Worm (Caenorhabditis elegans) whole organism, L2 larva: ENCODE data around the gene K12H6.10.

ENCODE experiments used
- C34F6.9 ChIP-seq: fragments of 150-350 bp; optimal IDR thresholded peaks from 2 replicates; lab custom pipeline; 2014; ENCODE audit warnings: missing biosample characterization, missing genetic modification characterization
- F13H6.1 ChIP-seq: sonication (generic microtip); optimal IDR thresholded peaks from 2 replicates; lab custom pipeline; 2016; ENCODE audit warnings: missing genetic modification characterization, missing compliant biosample characterization
- R02D3.7 ChIP-seq: fragments of 150-350 bp; optimal IDR thresholded peaks from 2 replicates; lab custom pipeline; 2014; ENCODE audit warnings: missing biosample characterization, missing genetic modification characterization
- Y55F3AM.14 ChIP-seq: fragments of 200-800 bp; sonication (Bioruptor generic); optimal IDR thresholded peaks from 2 replicates; lab custom pipeline; 2018; ENCODE audit warnings: mild to moderate bottlenecking, missing genetic modification characterization, missing compliant biosample characterization
- ZK546.5 ChIP-seq: sonication (generic microtip); optimal IDR thresholded peaks from 2 replicates; lab custom pipeline; 2017; ENCODE audit warnings: missing biosample characterization, missing genetic modification characterization
- alr-1 ChIP-seq: fragments of 150-350 bp; optimal IDR thresholded peaks from 2 replicates; lab custom pipeline; 2014; ENCODE audit warnings: missing biosample characterization, missing genetic modification characterization
- aly-2 ChIP-seq: fragments of 150-350 bp; optimal IDR thresholded peaks from 2 replicates; lab custom pipeline; 2014; ENCODE audit warnings: missing biosample characterization, missing genetic modification characterization
- ama-1 ChIP-seq: fragments of 150-350 bp; optimal IDR thresholded peaks from 2 replicates; lab custom pipeline; 2018; ENCODE audit warnings: inconsistent platforms
- blmp-1 ChIP-seq: sonication (generic microtip); optimal IDR thresholded peaks from 2 replicates; lab custom pipeline; 2017; ENCODE audit warnings: missing genetic modification characterization, mild to moderate bottlenecking, missing compliant biosample characterization, antibody characterized with exemption, moderate library complexity; ENCODE audit not compliant: insufficient read depth
- ceh-16 ChIP-seq: fragments of 150-350 bp; optimal IDR thresholded peaks from 2 replicates; lab custom pipeline; 2014; ENCODE audit warnings: missing biosample characterization, missing genetic modification characterization
- ceh-82 ChIP-seq: fragments of 150-350 bp; optimal IDR thresholded peaks from 2 replicates; lab custom pipeline; 2014; ENCODE audit warnings: missing biosample characterization, missing genetic modification characterization
- crh-2 ChIP-seq: sonication (generic microtip); optimal IDR thresholded peaks from 2 replicates; lab custom pipeline; 2017; ENCODE audit warnings: missing biosample characterization, missing genetic modification characterization
- dmd-4 ChIP-seq: sonication (generic microtip); optimal IDR thresholded peaks from 2 replicates; lab custom pipeline; 2017; ENCODE audit warnings: missing biosample characterization, missing genetic modification characterization
- egl-27 ChIP-seq: sonication (generic microtip); optimal IDR thresholded peaks from 3 replicates; lab custom pipeline; 2017; ENCODE audit warnings: missing biosample characterization, missing genetic modification reagents, missing genetic modification characterization
- elt-1 ChIP-seq: fragments of 150-350 bp; optimal IDR thresholded peaks from 2 replicates; lab custom pipeline; 2014; ENCODE audit warnings: missing biosample characterization, missing genetic modification characterization
- elt-3 ChIP-seq: sonication (generic microtip); optimal IDR thresholded peaks from 2 replicates; lab custom pipeline; 2017; ENCODE audit warnings: missing biosample characterization, missing genetic modification characterization
- fos-1 ChIP-seq: fragments of 150-350 bp; optimal IDR thresholded peaks from 2 replicates; lab custom pipeline; 2014; ENCODE audit warnings: missing biosample characterization, missing genetic modification characterization
- gmeb-1 ChIP-seq: fragments of 150-350 bp; optimal IDR thresholded peaks from 2 replicates; lab custom pipeline; 2014; ENCODE audit warnings: missing biosample characterization, missing genetic modification characterization
- lin-11 ChIP-seq: fragments of 150-350 bp; sonication (generic microtip); optimal IDR thresholded peaks from 2 replicates; lab custom pipeline; 2014; ENCODE audit warnings: missing biosample characterization, missing genetic modification characterization, inconsistent platforms, mixed read lengths
- lin-13 ChIP-seq: fragments of 150-350 bp; optimal IDR thresholded peaks from 2 replicates; lab custom pipeline; 2014; ENCODE audit warnings: missing biosample characterization, missing genetic modification reagents, missing genetic modification characterization
- lin-39 ChIP-seq: fragments of 150-350 bp; optimal IDR thresholded peaks from 2 replicates; lab custom pipeline; 2014; ENCODE audit warnings: missing biosample characterization, missing genetic modification reagents, missing genetic modification characterization
- lsy-2 ChIP-seq, 2 experiments: fragments of 150-350 bp in 1 of 2; sonication (generic microtip) in 1 of 2; optimal IDR thresholded peaks; 2 replicates each; lab custom pipeline; 2014 to 2017; ENCODE audit warnings: missing biosample characterization in 2 of 2, missing genetic modification characterization in 2 of 2
- mab-5 ChIP-seq: fragments of 150-350 bp; optimal IDR thresholded peaks from 2 replicates; lab custom pipeline; 2014; ENCODE audit warnings: missing biosample characterization, missing genetic modification characterization
- mbf-1 ChIP-seq: sonication (generic microtip); optimal IDR thresholded peaks from 2 replicates; lab custom pipeline; 2017; ENCODE audit warnings: missing biosample characterization, missing genetic modification characterization
- nhr-10 ChIP-seq: sonication (generic microtip); optimal IDR thresholded peaks from 2 replicates; lab custom pipeline; 2017; ENCODE audit warnings: missing biosample characterization, missing genetic modification characterization
- nhr-12 ChIP-seq: fragments of 150-350 bp; optimal IDR thresholded peaks from 2 replicates; lab custom pipeline; 2014; ENCODE audit warnings: missing biosample characterization, missing genetic modification characterization
- nhr-129 ChIP-seq: fragments of 150-350 bp; optimal IDR thresholded peaks from 2 replicates; lab custom pipeline; 2014; ENCODE audit warnings: missing biosample characterization, missing genetic modification characterization
- nhr-21 ChIP-seq: fragments of 150-350 bp; optimal IDR thresholded peaks from 2 replicates; lab custom pipeline; 2014; ENCODE audit warnings: missing biosample characterization, missing genetic modification characterization
- nhr-25 ChIP-seq: fragments of 150-350 bp; sonication (generic microtip); optimal IDR thresholded peaks from 3 replicates; lab custom pipeline; 2014; ENCODE audit warnings: missing biosample characterization, missing genetic modification characterization
- nhr-6 ChIP-seq: fragments of 150-350 bp; optimal IDR thresholded peaks from 2 replicates; lab custom pipeline; 2014; ENCODE audit warnings: missing biosample characterization, missing genetic modification characterization
- nhr-77 ChIP-seq: fragments of 150-350 bp; optimal IDR thresholded peaks from 2 replicates; lab custom pipeline; 2014; ENCODE audit warnings: missing biosample characterization, missing genetic modification characterization
- peb-1 ChIP-seq: fragments of 150-350 bp; optimal IDR thresholded peaks from 2 replicates; lab custom pipeline; 2014; ENCODE audit warnings: missing biosample characterization, missing genetic modification characterization
- skn-1 ChIP-seq: sonication (generic microtip); optimal IDR thresholded peaks from 2 replicates; lab custom pipeline; 2017; ENCODE audit warnings: missing biosample characterization, missing genetic modification characterization
- sma-3 ChIP-seq: sonication (generic microtip); optimal IDR thresholded peaks from 2 replicates; lab custom pipeline; 2016; ENCODE audit warnings: missing genetic modification reagents, missing genetic modification characterization, missing compliant biosample characterization
- sma-9 ChIP-seq, 2 experiments: fragments of 150-350 bp in 1 of 2; sonication (generic microtip) in 1 of 2; optimal IDR thresholded peaks; 2 replicates each; lab custom pipeline; 2014 to 2016; ENCODE audit warnings: missing genetic modification characterization in 2 of 2, mild to moderate bottlenecking in 1 of 2, missing biosample characterization in 1 of 2, missing compliant biosample characterization in 1 of 2, missing genetic modification reagents in 1 of 2, moderate library complexity in 1 of 2
- snpc-4 ChIP-seq: fragments of 150-350 bp; optimal IDR thresholded peaks from 2 replicates; lab custom pipeline; 2014; ENCODE audit warnings: missing biosample characterization, missing genetic modification characterization
- unc-39 ChIP-seq: fragments of 150-350 bp; optimal IDR thresholded peaks from 2 replicates; lab custom pipeline; 2014; ENCODE audit warnings: missing biosample characterization, missing genetic modification characterization
- unc-55 ChIP-seq: fragments of 150-350 bp; sonication (generic microtip); optimal IDR thresholded peaks from 3 replicates; lab custom pipeline; 2014; ENCODE audit warnings: missing biosample characterization, missing genetic modification reagents, missing genetic modification characterization
- unc-62 ChIP-seq: fragments of 150-350 bp; optimal IDR thresholded peaks from 2 replicates; lab custom pipeline; 2014; ENCODE audit warnings: missing biosample characterization, missing genetic modification reagents, missing genetic modification characterization
- zag-1 ChIP-seq: fragments of 150-350 bp; optimal IDR thresholded peaks from 2 replicates; lab custom pipeline; 2014; ENCODE audit warnings: missing biosample characterization, missing genetic modification characterization
- ztf-1 ChIP-seq: fragments of 200-800 bp; sonication (Bioruptor generic); conservative IDR thresholded peaks from 2 replicates; pipeline ENCODE4 v1.3.6; 2022; ENCODE audit warnings: missing genetic modification characterization, missing compliant biosample characterization
- ztf-11 ChIP-seq: sonication (generic microtip); optimal IDR thresholded peaks from 2 replicates; lab custom pipeline; 2017; ENCODE audit warnings: missing biosample characterization, missing genetic modification characterization
- ztf-4 ChIP-seq: fragments of 150-350 bp; optimal IDR thresholded peaks from 2 replicates; lab custom pipeline; 2014; ENCODE audit warnings: missing biosample characterization, missing genetic modification characterization

K12H6.10 gene

DNA sequence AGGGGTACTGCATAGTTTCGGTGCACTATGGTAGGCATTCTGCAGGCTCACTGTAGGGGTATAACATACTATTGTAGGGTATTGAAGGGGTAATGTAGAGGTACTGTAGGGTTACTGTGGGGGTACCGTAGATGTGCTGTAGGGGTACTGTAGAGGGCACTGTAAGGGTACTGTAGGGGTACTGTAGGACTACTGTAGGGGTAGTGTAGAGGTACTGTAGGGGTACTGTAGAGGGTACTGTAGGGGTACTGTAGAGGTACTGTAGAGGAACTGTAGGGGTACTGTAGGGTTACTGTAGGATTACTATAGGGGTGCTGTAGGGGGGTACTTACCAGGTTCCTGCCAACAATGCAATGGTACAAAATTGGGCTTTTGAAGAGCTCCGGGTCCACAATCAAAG lies 7.5 kb downstream of the K12H6.10 start:
- TF ChIP-seq ama-1, result no peak
- no peak for TF ChIP-seq R02D3.7 (tag; lab: Kevin White, UChicago)
- TF ChIP-seq lsy-2 (tag; optimal IDR thresholded peaks at IDR 0.05; lab: Kevin White, UChicago), result no peak
- TF ChIP-seq elt-3, result no peak
- TF ChIP-seq ztf-4 (tag; lab: Kevin White, UChicago), result no peak
- no peak for TF ChIP-seq ztf-1 (GFP tag; lab: Robert Waterston, UW)
- TF ChIP-seq lin-39 (tag; lab: Kevin White, UChicago), result no peak
- TF ChIP-seq aly-2 (tag; lab: Kevin White, UChicago), result no peak
- TF ChIP-seq peb-1, result no peak
- TF ChIP-seq sma-3 (GFP tag; lab: Kevin White, UChicago), result no peak
- TF ChIP-seq elt-1 (tag; lab: Kevin White, UChicago), result no peak
- no peak for TF ChIP-seq ztf-11 (tag; lab: Kevin White, UChicago)
- no peak for TF ChIP-seq nhr-129 (tag; lab: Kevin White, UChicago)
- TF ChIP-seq lin-11 (tag; lab: Kevin White, UChicago), result no peak
- no peak for TF ChIP-seq mab-5
- TF ChIP-seq gmeb-1 (tag; lab: Kevin White, UChicago), result no peak
- TF ChIP-seq nhr-6 (tag; lab: Kevin White, UChicago), result no peak
- TF ChIP-seq ceh-82 (tag; lab: Kevin White, UChicago), result no peak
- no peak for TF ChIP-seq C34F6.9 (tag; lab: Kevin White, UChicago)
- TF ChIP-seq mbf-1, result no peak

DNA sequence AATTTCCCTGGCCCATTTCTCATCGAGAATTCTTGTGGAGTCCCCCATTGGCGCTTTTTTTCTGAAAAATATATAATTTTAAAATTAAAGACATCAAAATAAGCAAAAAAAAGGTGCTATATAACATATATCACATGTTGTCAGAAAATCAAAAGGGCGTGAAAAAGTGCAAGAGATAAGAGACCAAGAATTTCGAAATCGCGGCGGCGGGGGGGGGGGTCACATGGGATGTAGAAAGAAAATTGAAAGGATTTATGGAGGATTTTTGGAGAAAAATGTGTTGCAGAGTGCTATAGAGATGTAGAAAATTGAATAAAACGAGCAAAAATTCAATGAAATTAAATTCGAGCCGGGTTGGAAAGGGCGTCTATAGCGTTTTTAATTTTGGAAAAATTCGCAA lies 8.5 kb downstream of the K12H6.10 start, which contains the start of gene K12H6.6:
TSS of gene K12H6.6 (minus strand) at position 61 of the 400 bp plus-strand sequence.
- no peak for TF ChIP-seq nhr-21 (tag; lab: Kevin White, UChicago)
- TF ChIP-seq ztf-11 (tag; lab: Kevin White, UChicago), result no peak
- TF ChIP-seq nhr-77 (tag; lab: Kevin White, UChicago), result no peak
- peak; percentile 14 for TF ChIP-seq C34F6.9 (tag; lab: Kevin White, UChicago)
- TF ChIP-seq nhr-6 (tag; lab: Kevin White, UChicago), result no peak
- no peak for TF ChIP-seq sma-3 (GFP tag; lab: Kevin White, UChicago)

DNA sequence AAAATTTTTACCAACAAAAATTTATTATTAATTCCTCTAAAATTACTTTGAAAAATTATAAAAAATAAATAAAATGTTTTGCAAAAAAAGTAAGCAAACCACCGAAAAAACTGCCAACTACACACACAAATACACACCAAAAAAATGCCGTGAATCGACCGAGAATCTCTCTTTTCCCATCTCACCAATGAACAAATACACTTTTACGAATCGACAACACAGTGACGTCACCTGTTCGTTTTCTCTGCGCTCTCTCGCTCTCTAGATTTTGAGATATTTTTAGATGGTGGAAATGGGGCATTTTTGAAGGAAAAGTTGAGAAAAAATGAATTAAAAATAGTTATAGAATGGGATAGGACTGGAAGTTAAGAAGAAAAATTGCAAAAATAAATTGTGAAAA lies 9.4 kb downstream of the K12H6.10 start:
- peak; percentile 22 for TF ChIP-seq F13H6.1
- TF ChIP-seq egl-27 (tag; lab: Kevin White, UChicago), result no peak
- TF ChIP-seq lin-39 (tag; lab: Kevin White, UChicago), result no peak
- TF ChIP-seq ama-1, result no peak
- peak; percentile 9 for TF ChIP-seq fos-1
- TF ChIP-seq aly-2 (tag; lab: Kevin White, UChicago), result no peak
- TF ChIP-seq crh-2 (tag; lab: Kevin White, UChicago), result peak; percentile 24
- no peak for TF ChIP-seq nhr-6 (tag; lab: Kevin White, UChicago)
- TF ChIP-seq lin-13, result no peak
- TF ChIP-seq ZK546.5 (tag; lab: Kevin White, UChicago), result no peak
- no peak for TF ChIP-seq zag-1
- TF ChIP-seq nhr-129 (tag; lab: Kevin White, UChicago), result peak; percentile 58
- TF ChIP-seq sma-9 (GFP tag; optimal IDR thresholded peaks at IDR 0.05; lab: Kevin White, UChicago), result peak; percentile 54
- TF ChIP-seq sma-9 (tag; optimal IDR thresholded peaks at IDR 0.05; lab: Kevin White, UChicago), result no peak
- no peak for TF ChIP-seq sma-3 (GFP tag; lab: Kevin White, UChicago)
- no peak for TF ChIP-seq nhr-12 (tag; lab: Kevin White, UChicago)
- no peak for TF ChIP-seq blmp-1
- no peak for TF ChIP-seq unc-62 (GFP tag; lab: Kevin White, UChicago)
- no peak for TF ChIP-seq ztf-11 (tag; lab: Kevin White, UChicago)
- no peak for TF ChIP-seq nhr-10 (tag; lab: Kevin White, UChicago)
- TF ChIP-seq snpc-4 (tag; lab: Kevin White, UChicago), result no peak
- TF ChIP-seq lsy-2 (tag; optimal IDR thresholded peaks at IDR 0.05; lab: Kevin White, UChicago), result peak in 1 of 2 experiments; percentile 54
- TF ChIP-seq elt-3, result no peak
- TF ChIP-seq elt-1 (tag; lab: Kevin White, UChicago), result no peak
- TF ChIP-seq peb-1, result no peak
- TF ChIP-seq C34F6.9 (tag; lab: Kevin White, UChicago), result peak; percentile 46
- TF ChIP-seq unc-55, result peak; percentile 34
- no peak for TF ChIP-seq alr-1
- no peak for TF ChIP-seq lin-11 (tag; lab: Kevin White, UChicago)
- TF ChIP-seq nhr-21 (tag; lab: Kevin White, UChicago), result no peak
- no peak for TF ChIP-seq mab-5
- no peak for TF ChIP-seq unc-39
- TF ChIP-seq nhr-25 (tag; lab: Kevin White, UChicago), result no peak
- no peak for TF ChIP-seq skn-1 (tag; lab: Kevin White, UChicago)
- no peak for TF ChIP-seq dmd-4 (tag; lab: Kevin White, UChicago)
- TF ChIP-seq gmeb-1 (tag; lab: Kevin White, UChicago), result peak; percentile 14
- TF ChIP-seq ceh-82 (tag; lab: Kevin White, UChicago), result no peak
- TF ChIP-seq Y55F3AM.14 (GFP tag; lab: Kevin White, UChicago), result no peak
- TF ChIP-seq ceh-16 (tag; lab: Kevin White, UChicago), result no peak
- no peak for TF ChIP-seq nhr-77 (tag; lab: Kevin White, UChicago)
- TF ChIP-seq, all 48 proteins: peak for 9
